Worm (Caenorhabditis elegans): ENCODE measurements around the gene cst-1.
"Not testable (repeated sequence)": the region's sequence is repeated elsewhere in the genome, so short reads cannot be mapped to it uniquely, and the experiment has no call there.

The cst-1 gene

DNA sequence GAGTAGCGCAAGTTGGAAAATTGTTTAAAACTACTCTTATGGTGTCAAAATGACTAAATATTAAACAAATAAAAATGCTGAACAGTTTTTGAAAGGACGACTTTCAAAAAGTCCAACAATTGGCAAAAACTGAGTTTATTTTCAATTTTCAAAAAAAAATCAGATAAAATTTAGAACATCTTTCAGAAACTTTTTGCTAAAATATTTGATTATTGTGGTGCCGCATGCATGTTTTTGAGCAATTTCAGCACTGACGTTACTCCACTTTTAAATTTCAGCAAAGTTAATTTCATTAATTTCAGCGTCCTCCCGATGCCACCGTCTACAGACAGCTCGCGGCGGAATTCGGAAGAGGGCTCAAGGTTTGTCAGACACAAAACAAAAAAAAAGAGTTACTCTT is at the start of gene cst-1:
Gene cst-1 (plus strand): TSS at position 301 of the 400 bp plus-strand sequence.
- not testable (repeated sequence) for TF ChIP-seq unc-62 (GFP tag; optimal IDR thresholded peaks at IDR 0.05)

- no peak for TF ChIP-seq unc-62 (GFP tag; optimal IDR thresholded peaks at IDR 0.05)
These were observed 49.6 kb upstream of the cst-1 start for ce11 chrX:4289805-4290204.

ce11 chrX:4294957-4295356 is 44.5 kb upstream of the cst-1 start:
- no peak for TF ChIP-seq unc-62 (GFP tag; optimal IDR thresholded peaks at IDR 0.05)

DNA sequence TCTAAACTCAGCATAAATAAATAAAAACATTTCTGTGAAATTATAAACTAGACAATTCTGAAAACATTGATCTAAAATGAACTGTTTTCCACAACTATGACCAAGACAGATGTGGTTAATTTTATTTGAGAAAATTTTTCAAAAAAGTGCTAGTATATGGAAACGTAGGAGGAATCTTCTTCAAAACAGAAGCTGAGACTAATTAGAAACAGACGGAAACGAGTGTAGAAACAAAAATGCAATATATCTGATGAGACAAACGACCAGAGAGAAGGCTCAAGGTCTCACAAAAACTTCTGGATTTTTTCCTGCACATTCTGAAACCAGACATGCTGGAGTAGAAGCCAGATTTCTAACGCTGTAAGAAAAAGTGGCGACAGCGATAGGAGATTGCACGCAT is 43.5 kb upstream of the cst-1 start:
- TF ChIP-seq unc-62 (GFP tag; optimal IDR thresholded peaks at IDR 0.05), result no peak

ce11 chrX:4297452-4297851 is 42.0 kb upstream of the cst-1 start, which contains the start of gene paf-2:
Gene paf-2 (minus strand): TSS chrX:4297741.
- no peak for TF ChIP-seq unc-62 (GFP tag; optimal IDR thresholded peaks at IDR 0.05)

DNA sequence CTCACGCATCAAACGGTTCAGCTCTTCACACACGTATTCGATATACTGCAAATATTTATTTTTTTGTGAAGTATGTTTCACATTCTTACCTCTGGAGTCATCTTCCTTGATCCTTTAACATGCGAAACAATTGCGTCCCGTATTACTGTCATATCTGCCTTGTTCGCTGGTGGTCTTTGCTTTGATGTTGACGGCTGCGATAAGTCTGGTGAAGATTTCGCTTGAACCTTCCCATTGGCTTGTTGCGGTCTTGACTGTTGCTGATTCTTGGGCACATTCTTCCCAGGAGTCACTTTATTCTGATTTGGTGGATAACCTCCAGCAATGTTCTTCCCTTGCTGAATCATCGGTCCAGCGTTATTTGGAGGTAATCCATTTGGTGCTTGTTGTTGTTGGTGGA is 36.2 kb upstream of the cst-1 start:
- TF ChIP-seq unc-62 (GFP tag; optimal IDR thresholded peaks at IDR 0.05), result no peak

- TF ChIP-seq unc-62 (GFP tag; optimal IDR thresholded peaks at IDR 0.05), result no peak
These were observed 32.6 kb upstream of the cst-1 start, which contains the start of gene pqn-15 for ce11 chrX:4306861-4307260. Gene pqn-15 (minus strand): TSS chrX:4306961.

DNA sequence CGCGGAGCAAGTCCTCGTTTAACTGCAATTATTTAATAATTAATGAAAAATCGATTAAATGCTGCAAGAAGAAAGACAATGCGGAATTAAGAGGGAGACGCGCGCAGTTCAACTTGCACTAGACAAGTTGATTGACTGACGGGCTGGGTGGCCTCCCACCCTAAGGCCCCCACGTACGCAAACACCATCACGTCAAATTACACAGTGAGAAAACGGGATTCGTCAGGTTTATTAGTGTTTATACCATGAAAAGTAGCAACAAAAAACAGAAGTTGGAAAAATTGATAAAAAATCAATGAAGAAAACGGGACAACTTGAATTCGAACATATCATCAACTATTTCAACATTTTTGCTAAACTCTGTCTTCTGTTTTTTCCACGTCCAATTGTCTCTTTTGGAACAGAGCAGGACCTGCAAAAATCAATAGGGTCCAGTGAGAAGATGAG is 31.9 kb upstream of the cst-1 start:
- no peak for TF ChIP-seq unc-62 (GFP tag; optimal IDR thresholded peaks at IDR 0.05)

DNA sequence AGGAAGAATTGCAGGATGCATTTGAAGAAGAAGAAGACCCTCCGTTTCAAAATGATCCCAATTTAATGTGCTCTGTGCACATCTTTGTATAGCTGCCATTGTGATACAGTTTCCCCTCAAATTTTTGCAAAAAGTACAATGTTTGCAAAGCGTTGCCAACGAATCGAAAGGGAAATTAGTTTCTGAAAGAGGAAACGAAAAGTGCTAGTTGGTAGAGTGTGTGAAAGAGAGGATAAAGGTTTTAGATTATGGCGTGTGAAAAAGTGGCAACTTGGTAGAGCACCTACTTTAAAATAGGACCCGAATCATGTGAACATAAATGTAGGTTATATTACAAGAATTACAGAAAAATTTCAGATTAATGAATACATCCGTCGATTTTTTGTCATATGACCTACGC is 27.8 kb upstream of the cst-1 start, which contains the start of gene C52B9.8:
Gene C52B9.8 (minus strand): TSS at position 101 of the 400 bp plus-strand sequence.
- TF ChIP-seq unc-62 (GFP tag; optimal IDR thresholded peaks at IDR 0.05), result no peak

DNA sequence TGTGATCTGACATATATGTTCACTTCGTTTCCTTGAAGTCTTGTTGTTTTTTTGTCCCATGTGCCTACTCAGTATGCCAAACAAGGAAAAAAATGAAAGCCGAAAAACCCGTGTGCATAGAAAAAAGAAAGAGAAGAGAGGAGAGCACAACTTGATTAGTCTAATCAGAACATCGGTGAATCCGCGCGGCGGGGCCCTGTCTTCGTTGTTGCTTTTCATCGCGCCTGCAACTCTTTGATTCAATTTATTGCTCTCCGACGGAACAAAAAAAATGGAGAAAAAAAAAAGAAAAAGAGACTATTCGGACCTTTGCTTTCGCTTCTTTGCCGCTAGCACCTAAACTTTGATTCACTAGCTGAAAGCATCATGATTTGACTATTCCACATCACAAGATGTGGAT is 24.5 kb upstream of the cst-1 start:
- no peak for TF ChIP-seq unc-62 (GFP tag; optimal IDR thresholded peaks at IDR 0.05)

DNA sequence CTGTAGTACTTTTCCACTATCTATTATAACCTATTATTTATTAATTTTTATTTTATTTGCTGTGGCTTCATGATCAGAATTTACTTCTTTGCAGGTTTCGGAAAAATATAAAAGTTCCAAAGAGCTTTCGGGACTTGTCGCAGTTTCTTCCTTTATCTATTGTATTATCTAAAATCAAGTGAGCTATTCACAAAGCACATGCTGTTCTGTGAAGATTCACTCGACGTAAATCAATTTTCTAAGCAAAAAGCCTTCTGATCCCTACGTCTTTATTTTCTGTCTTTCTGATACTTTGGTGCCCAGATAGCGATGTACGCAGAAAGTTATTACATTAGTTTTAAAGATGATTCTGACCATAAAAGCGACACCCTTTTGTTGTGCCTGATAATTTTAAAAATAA is 22.3 kb upstream of the cst-1 start:
- no peak for TF ChIP-seq unc-62 (GFP tag; optimal IDR thresholded peaks at IDR 0.05)

DNA sequence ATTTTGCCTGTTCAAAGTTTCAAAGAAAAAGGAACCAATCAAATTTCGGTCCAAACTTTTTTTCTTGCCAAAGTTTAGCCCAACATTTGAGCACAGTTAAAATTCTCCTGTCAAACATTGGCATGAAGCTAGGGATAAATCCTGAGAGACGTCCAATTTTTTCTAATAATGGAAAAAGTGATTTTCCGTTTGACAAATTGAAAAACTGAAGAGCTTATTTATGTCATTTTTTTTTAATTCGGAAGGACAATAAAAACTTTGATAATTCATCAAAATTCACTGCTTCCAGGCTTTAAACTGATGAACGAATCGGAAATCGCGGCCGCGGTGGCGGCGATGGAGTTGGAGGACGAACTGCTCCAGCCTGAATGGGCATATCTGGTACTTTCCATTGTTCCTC is 18.9 kb upstream of the cst-1 start, which contains the start of gene dop-6:
Gene dop-6 (plus strand): TSS at position 301 of the 400 bp plus-strand sequence.
- TF ChIP-seq unc-62 (GFP tag; optimal IDR thresholded peaks at IDR 0.05), result no peak

DNA sequence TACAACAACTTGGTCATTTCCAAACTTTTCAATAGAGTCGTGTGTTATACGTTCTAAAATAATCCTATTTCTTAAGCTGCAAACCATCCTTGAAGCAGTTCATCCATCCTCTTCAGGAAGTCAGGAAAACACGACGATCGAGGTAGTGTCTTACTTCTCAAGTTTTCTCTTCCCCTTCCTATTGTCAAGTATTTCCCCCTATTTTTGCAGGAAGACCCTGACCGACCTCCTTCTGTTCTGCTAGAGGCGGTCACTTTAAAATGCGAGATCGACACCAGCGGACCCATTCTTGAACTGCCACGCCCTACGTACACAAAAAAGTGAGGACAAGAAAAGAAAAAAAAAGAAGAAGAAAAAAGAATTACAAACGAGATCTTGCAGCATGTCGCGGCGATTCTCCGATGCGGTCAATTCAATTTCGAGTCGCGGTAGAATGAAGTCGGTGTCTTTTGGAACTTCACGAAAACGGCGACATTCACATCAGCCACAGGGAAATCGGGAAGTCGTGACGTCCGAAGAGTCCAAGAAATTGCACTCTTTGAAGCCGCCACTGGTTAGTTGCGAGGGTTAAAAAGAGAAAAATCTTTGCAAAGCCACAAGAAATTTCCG is 16.5 kb upstream of the cst-1 start:
- no peak for TF ChIP-seq unc-62 (GFP tag; optimal IDR thresholded peaks at IDR 0.05)

- TF ChIP-seq unc-62 (GFP tag; optimal IDR thresholded peaks at IDR 0.05), result no peak
These were observed 10.6 kb upstream of the cst-1 start, which contains the start of gene C24A8.5 for ce11 chrX:4328816-4329215. Gene C24A8.5 (minus strand): TSS chrX:4328916.

DNA sequence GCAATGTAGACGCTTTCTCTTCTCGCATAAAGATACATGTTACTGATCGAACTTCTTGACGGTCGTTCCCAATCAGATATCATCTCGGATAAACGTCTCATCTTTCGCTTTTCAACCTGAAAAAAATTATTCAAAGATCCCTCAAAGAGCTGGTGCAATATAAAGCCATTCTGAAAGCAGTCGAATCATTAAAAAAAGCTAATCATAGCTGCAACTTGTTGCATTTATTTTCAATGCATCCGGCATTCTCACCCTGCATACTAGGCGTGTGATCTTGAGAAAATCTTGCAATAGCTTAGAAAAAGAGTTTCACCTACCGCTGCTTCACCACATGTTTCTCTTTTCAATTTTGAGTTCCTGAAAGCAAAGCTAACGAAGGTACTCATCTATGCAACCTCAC is 7.1 kb upstream of the cst-1 start, which contains the start of gene C24A8.6:
Gene C24A8.6 (minus strand): TSS at position 101 of the 400 bp plus-strand sequence.
- not testable (repeated sequence) for TF ChIP-seq unc-62 (GFP tag; optimal IDR thresholded peaks at IDR 0.05)

ce11 chrX:4335950-4336349 is 3.5 kb upstream of the cst-1 start, which contains the start of gene cst-2:
Gene cst-2 (minus strand): TSS chrX:4336050.
- TF ChIP-seq unc-62 (GFP tag; optimal IDR thresholded peaks at IDR 0.05), result not testable (repeated sequence)

DNA sequence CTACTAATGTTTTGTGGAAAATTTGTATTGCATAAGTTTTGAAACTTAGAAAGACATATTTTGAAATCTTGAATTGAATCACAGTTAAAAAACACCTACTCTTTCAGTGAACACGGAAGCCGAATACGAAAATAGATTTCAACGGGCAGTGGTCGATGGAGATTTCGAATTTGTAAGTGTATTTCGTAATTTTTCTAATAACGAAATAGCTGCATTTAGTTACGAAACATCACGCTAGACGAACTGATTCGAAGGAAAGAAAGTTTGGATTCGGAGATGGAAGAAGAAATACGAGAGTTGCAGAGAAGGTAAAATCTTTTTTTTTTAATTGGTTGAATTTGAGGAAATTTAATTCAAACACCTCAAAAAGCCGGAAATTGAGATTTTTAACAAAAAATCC is 3.3 kb downstream of the cst-1 start:
- TF ChIP-seq unc-62 (GFP tag; optimal IDR thresholded peaks at IDR 0.05), result no peak
